Worm (Caenorhabditis elegans): ENCODE data around the gene ZK105.14.

DNA sequence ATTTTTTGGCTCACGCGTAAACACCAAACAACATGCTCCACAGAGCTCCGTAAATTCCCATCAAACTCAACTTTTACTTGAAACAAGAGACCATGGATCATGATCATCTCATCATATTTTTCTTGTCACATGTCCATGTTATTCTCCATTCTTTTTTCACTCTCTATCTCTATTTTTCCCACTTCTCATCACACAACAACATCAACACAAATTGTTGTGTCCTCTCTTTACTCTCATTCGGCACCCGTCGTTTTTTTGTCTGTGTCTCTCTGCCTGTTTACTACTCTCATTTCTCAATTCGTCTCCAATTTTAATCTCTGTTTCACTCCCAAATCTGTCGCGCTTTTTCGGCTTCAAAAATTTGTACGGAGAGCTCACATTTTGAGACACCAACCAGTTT is 37.4 kb upstream of the ZK105.14 start:
- TF ChIP-seq unc-62 (GFP tag; optimal IDR thresholded peaks at IDR 0.05) (no peak), egl-44 (GFP tag; IDR thresholded peaks at IDR 0.05) (no peak), mes-4 (tag; optimal IDR thresholded peaks at IDR 0.05) (no peak)
